Worm (Caenorhabditis elegans): ENCODE measurements around the gene dur-1.

DNA sequence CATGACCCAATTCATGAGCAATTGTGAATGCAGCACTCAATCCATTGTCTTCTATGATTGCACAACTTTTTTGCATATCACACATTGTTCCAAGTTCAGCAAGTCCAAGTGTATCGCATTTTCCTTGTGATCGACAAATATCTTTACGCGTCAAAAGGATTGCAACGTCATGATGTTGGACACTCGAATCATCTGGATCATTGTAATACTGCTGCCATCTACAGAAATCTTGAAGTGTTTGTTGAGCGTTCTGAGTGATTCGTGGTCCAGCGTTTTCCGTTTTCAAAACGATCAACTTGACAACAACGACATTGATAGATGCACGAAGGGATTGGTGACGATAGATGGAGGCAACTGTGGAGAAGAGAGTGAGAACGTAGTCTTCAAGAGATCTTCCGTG lies 15.2 kb upstream of the dur-1 start:
- no peak for TF ChIP-seq ZK546.5 (tag; optimal IDR thresholded peaks at IDR 0.05)
- TF ChIP-seq dpl-1 (GFP tag; optimal IDR thresholded peaks at IDR 0.05): no peak
- TF ChIP-seq skn-1 (tag; optimal IDR thresholded peaks at IDR 0.05): no peak
- TF ChIP-seq pha-4 (GFP tag; IDR thresholded peaks at IDR 0.05): no peak
- no peak for TF ChIP-seq pha-4 (tag; optimal IDR thresholded peaks at IDR 0.05)
- no peak for TF ChIP-seq ceh-28 (tag; optimal IDR thresholded peaks at IDR 0.05)
- no peak for TF ChIP-seq cey-2 (tag; optimal IDR thresholded peaks at IDR 0.05; ENCODE audit: borderline replicate concordance, insufficient read depth)
- TF ChIP-seq snpc-4 (tag; optimal IDR thresholded peaks at IDR 0.05): no peak
- no peak for TF ChIP-seq F37D6.2 (tag; optimal IDR thresholded peaks at IDR 0.05)
- TF ChIP-seq nhr-28 (tag; optimal IDR thresholded peaks at IDR 0.05): no peak
